Worm (Caenorhabditis elegans) whole organism, L2 larva: ENCODE results near the gene dgn-1.
A peak's percentile ranks its signal among the peaks of the same experiment; 100 is the strongest.

Experiments
- C34F6.9 ChIP-seq: fragments of 150-350 bp; optimal IDR thresholded peaks from 2 replicates; lab custom pipeline; 2014; ENCODE audit warnings: missing biosample characterization, missing genetic modification characterization
- F13H6.1 ChIP-seq: sonication (generic microtip); optimal IDR thresholded peaks from 2 replicates; lab custom pipeline; 2016; ENCODE audit warnings: missing genetic modification characterization, missing compliant biosample characterization
- R02D3.7 ChIP-seq: fragments of 150-350 bp; optimal IDR thresholded peaks from 2 replicates; lab custom pipeline; 2014; ENCODE audit warnings: missing biosample characterization, missing genetic modification characterization
- Y55F3AM.14 ChIP-seq: fragments of 200-800 bp; sonication (Bioruptor generic); optimal IDR thresholded peaks from 2 replicates; lab custom pipeline; 2018; ENCODE audit warnings: mild to moderate bottlenecking, missing genetic modification characterization, missing compliant biosample characterization
- ZK546.5 ChIP-seq: sonication (generic microtip); optimal IDR thresholded peaks from 2 replicates; lab custom pipeline; 2017; ENCODE audit warnings: missing biosample characterization, missing genetic modification characterization
- alr-1 ChIP-seq: fragments of 150-350 bp; optimal IDR thresholded peaks from 2 replicates; lab custom pipeline; 2014; ENCODE audit warnings: missing biosample characterization, missing genetic modification characterization
- aly-2 ChIP-seq: fragments of 150-350 bp; optimal IDR thresholded peaks from 2 replicates; lab custom pipeline; 2014; ENCODE audit warnings: missing biosample characterization, missing genetic modification characterization
- ama-1 ChIP-seq: fragments of 150-350 bp; optimal IDR thresholded peaks from 2 replicates; lab custom pipeline; 2018; ENCODE audit warnings: inconsistent platforms
- blmp-1 ChIP-seq: sonication (generic microtip); optimal IDR thresholded peaks from 2 replicates; lab custom pipeline; 2017; ENCODE audit warnings: missing genetic modification characterization, mild to moderate bottlenecking, missing compliant biosample characterization, antibody characterized with exemption, moderate library complexity; ENCODE audit not compliant: insufficient read depth
- ceh-16 ChIP-seq: fragments of 150-350 bp; optimal IDR thresholded peaks from 2 replicates; lab custom pipeline; 2014; ENCODE audit warnings: missing biosample characterization, missing genetic modification characterization
- ceh-82 ChIP-seq: fragments of 150-350 bp; optimal IDR thresholded peaks from 2 replicates; lab custom pipeline; 2014; ENCODE audit warnings: missing biosample characterization, missing genetic modification characterization
- crh-2 ChIP-seq: sonication (generic microtip); optimal IDR thresholded peaks from 2 replicates; lab custom pipeline; 2017; ENCODE audit warnings: missing biosample characterization, missing genetic modification characterization
- dmd-4 ChIP-seq: sonication (generic microtip); optimal IDR thresholded peaks from 2 replicates; lab custom pipeline; 2017; ENCODE audit warnings: missing biosample characterization, missing genetic modification characterization
- egl-27 ChIP-seq: sonication (generic microtip); optimal IDR thresholded peaks from 3 replicates; lab custom pipeline; 2017; ENCODE audit warnings: missing biosample characterization, missing genetic modification reagents, missing genetic modification characterization
- elt-1 ChIP-seq: fragments of 150-350 bp; optimal IDR thresholded peaks from 2 replicates; lab custom pipeline; 2014; ENCODE audit warnings: missing biosample characterization, missing genetic modification characterization
- elt-3 ChIP-seq: sonication (generic microtip); optimal IDR thresholded peaks from 2 replicates; lab custom pipeline; 2017; ENCODE audit warnings: missing biosample characterization, missing genetic modification characterization
- fos-1 ChIP-seq: fragments of 150-350 bp; optimal IDR thresholded peaks from 2 replicates; lab custom pipeline; 2014; ENCODE audit warnings: missing biosample characterization, missing genetic modification characterization
- gmeb-1 ChIP-seq: fragments of 150-350 bp; optimal IDR thresholded peaks from 2 replicates; lab custom pipeline; 2014; ENCODE audit warnings: missing biosample characterization, missing genetic modification characterization
- lin-11 ChIP-seq: fragments of 150-350 bp; sonication (generic microtip); optimal IDR thresholded peaks from 2 replicates; lab custom pipeline; 2014; ENCODE audit warnings: missing biosample characterization, missing genetic modification characterization, inconsistent platforms, mixed read lengths
- lin-13 ChIP-seq: fragments of 150-350 bp; optimal IDR thresholded peaks from 2 replicates; lab custom pipeline; 2014; ENCODE audit warnings: missing biosample characterization, missing genetic modification reagents, missing genetic modification characterization
- lin-39 ChIP-seq: fragments of 150-350 bp; optimal IDR thresholded peaks from 2 replicates; lab custom pipeline; 2014; ENCODE audit warnings: missing biosample characterization, missing genetic modification reagents, missing genetic modification characterization
- lsy-2 ChIP-seq, 2 experiments: fragments of 150-350 bp in 1 of 2; sonication (generic microtip) in 1 of 2; optimal IDR thresholded peaks; 2 replicates each; lab custom pipeline; 2014 to 2017; ENCODE audit warnings: missing biosample characterization in 2 of 2, missing genetic modification characterization in 2 of 2
- mab-5 ChIP-seq: fragments of 150-350 bp; optimal IDR thresholded peaks from 2 replicates; lab custom pipeline; 2014; ENCODE audit warnings: missing biosample characterization, missing genetic modification characterization
- mbf-1 ChIP-seq: sonication (generic microtip); optimal IDR thresholded peaks from 2 replicates; lab custom pipeline; 2017; ENCODE audit warnings: missing biosample characterization, missing genetic modification characterization
- mdl-1 ChIP-seq, 2 experiments: fragments of 150-350 bp in 1 of 2; sonication (generic microtip) in 1 of 2; optimal IDR thresholded peaks; 2 replicates each; lab custom pipeline; 2017; ENCODE audit warnings: missing biosample characterization in 2 of 2, missing genetic modification characterization in 2 of 2
- nhr-10 ChIP-seq: sonication (generic microtip); optimal IDR thresholded peaks from 2 replicates; lab custom pipeline; 2017; ENCODE audit warnings: missing biosample characterization, missing genetic modification characterization
- nhr-11 ChIP-seq: fragments of 150-350 bp; optimal IDR thresholded peaks from 2 replicates; lab custom pipeline; 2014; ENCODE audit warnings: missing biosample characterization, missing genetic modification characterization
- nhr-12 ChIP-seq: fragments of 150-350 bp; optimal IDR thresholded peaks from 2 replicates; lab custom pipeline; 2014; ENCODE audit warnings: missing biosample characterization, missing genetic modification characterization
- nhr-129 ChIP-seq: fragments of 150-350 bp; optimal IDR thresholded peaks from 2 replicates; lab custom pipeline; 2014; ENCODE audit warnings: missing biosample characterization, missing genetic modification characterization
- nhr-21 ChIP-seq: fragments of 150-350 bp; optimal IDR thresholded peaks from 2 replicates; lab custom pipeline; 2014; ENCODE audit warnings: missing biosample characterization, missing genetic modification characterization
- nhr-23 ChIP-seq: fragments of 150-350 bp; optimal IDR thresholded peaks from 2 replicates; lab custom pipeline; 2014; ENCODE audit warnings: missing biosample characterization, missing genetic modification reagents, missing genetic modification characterization
- nhr-237 ChIP-seq: fragments of 150-350 bp; optimal IDR thresholded peaks from 2 replicates; lab custom pipeline; 2014; ENCODE audit warnings: missing biosample characterization, missing genetic modification characterization
- nhr-25 ChIP-seq: fragments of 150-350 bp; sonication (generic microtip); optimal IDR thresholded peaks from 3 replicates; lab custom pipeline; 2014; ENCODE audit warnings: missing biosample characterization, missing genetic modification characterization
- nhr-6 ChIP-seq: fragments of 150-350 bp; optimal IDR thresholded peaks from 2 replicates; lab custom pipeline; 2014; ENCODE audit warnings: missing biosample characterization, missing genetic modification characterization
- nhr-77 ChIP-seq: fragments of 150-350 bp; optimal IDR thresholded peaks from 2 replicates; lab custom pipeline; 2014; ENCODE audit warnings: missing biosample characterization, missing genetic modification characterization
- peb-1 ChIP-seq: fragments of 150-350 bp; optimal IDR thresholded peaks from 2 replicates; lab custom pipeline; 2014; ENCODE audit warnings: missing biosample characterization, missing genetic modification characterization
- sem-4 ChIP-seq: fragments of 150-350 bp; optimal IDR thresholded peaks from 2 replicates; lab custom pipeline; 2014; ENCODE audit warnings: missing biosample characterization, missing genetic modification reagents, missing genetic modification characterization
- skn-1 ChIP-seq: sonication (generic microtip); optimal IDR thresholded peaks from 2 replicates; lab custom pipeline; 2017; ENCODE audit warnings: missing biosample characterization, missing genetic modification characterization
- sma-3 ChIP-seq: sonication (generic microtip); optimal IDR thresholded peaks from 2 replicates; lab custom pipeline; 2016; ENCODE audit warnings: missing genetic modification reagents, missing genetic modification characterization, missing compliant biosample characterization
- sma-9 ChIP-seq, 2 experiments: fragments of 150-350 bp in 1 of 2; sonication (generic microtip) in 1 of 2; optimal IDR thresholded peaks; 2 replicates each; lab custom pipeline; 2014 to 2016; ENCODE audit warnings: missing genetic modification characterization in 2 of 2, mild to moderate bottlenecking in 1 of 2, missing biosample characterization in 1 of 2, missing compliant biosample characterization in 1 of 2, missing genetic modification reagents in 1 of 2, moderate library complexity in 1 of 2
- snpc-4 ChIP-seq: fragments of 150-350 bp; optimal IDR thresholded peaks from 2 replicates; lab custom pipeline; 2014; ENCODE audit warnings: missing biosample characterization, missing genetic modification characterization
- unc-39 ChIP-seq: fragments of 150-350 bp; optimal IDR thresholded peaks from 2 replicates; lab custom pipeline; 2014; ENCODE audit warnings: missing biosample characterization, missing genetic modification characterization
- unc-55 ChIP-seq: fragments of 150-350 bp; sonication (generic microtip); optimal IDR thresholded peaks from 3 replicates; lab custom pipeline; 2014; ENCODE audit warnings: missing biosample characterization, missing genetic modification reagents, missing genetic modification characterization
- unc-62 ChIP-seq: fragments of 150-350 bp; optimal IDR thresholded peaks from 2 replicates; lab custom pipeline; 2014; ENCODE audit warnings: missing biosample characterization, missing genetic modification reagents, missing genetic modification characterization
- zag-1 ChIP-seq: fragments of 150-350 bp; optimal IDR thresholded peaks from 2 replicates; lab custom pipeline; 2014; ENCODE audit warnings: missing biosample characterization, missing genetic modification characterization
- ztf-1 ChIP-seq: fragments of 200-800 bp; sonication (Bioruptor generic); conservative IDR thresholded peaks from 2 replicates; pipeline ENCODE4 v1.3.6; 2022; ENCODE audit warnings: missing genetic modification characterization, missing compliant biosample characterization
- ztf-11 ChIP-seq: sonication (generic microtip); optimal IDR thresholded peaks from 2 replicates; lab custom pipeline; 2017; ENCODE audit warnings: missing biosample characterization, missing genetic modification characterization
- ztf-4 ChIP-seq: fragments of 150-350 bp; optimal IDR thresholded peaks from 2 replicates; lab custom pipeline; 2014; ENCODE audit warnings: missing biosample characterization, missing genetic modification characterization

The dgn-1 gene

DNA sequence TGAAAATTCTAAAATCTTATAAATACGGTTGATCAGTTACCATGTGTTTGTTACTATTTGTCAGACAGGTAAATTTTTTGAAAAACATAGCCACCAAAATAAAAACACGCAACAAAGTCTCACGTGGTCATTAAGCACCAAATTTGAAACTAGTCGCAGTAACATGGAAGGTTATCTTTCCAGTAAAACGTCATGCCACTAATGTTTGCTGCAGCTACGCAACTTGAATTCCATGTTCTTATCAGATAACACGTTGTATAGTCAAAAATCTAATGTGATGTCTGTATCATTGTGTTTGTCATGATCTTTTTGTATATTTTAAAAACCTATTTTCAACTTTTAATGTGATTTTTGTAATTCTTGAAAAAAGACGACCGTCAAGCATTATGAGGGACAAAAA is 27.0 kb downstream of the dgn-1 start:
- peak; percentile 75 for TF ChIP-seq crh-2 (tag; lab: Kevin White, UChicago)
- peak; percentile 26 for TF ChIP-seq gmeb-1 (tag; lab: Kevin White, UChicago)
- no peak for TF ChIP-seq ama-1 (lab: Kevin White, UChicago)
- no peak for TF ChIP-seq Y55F3AM.14 (GFP tag; lab: Kevin White, UChicago)
- no peak for TF ChIP-seq elt-1 (tag; lab: Kevin White, UChicago)
- TF ChIP-seq zag-1 (tag; lab: Kevin White, UChicago), result no peak
- no peak for TF ChIP-seq egl-27 (tag; lab: Kevin White, UChicago)
- TF ChIP-seq mdl-1 (tag; optimal IDR thresholded peaks at IDR 0.05; lab: Kevin White, UChicago), result peak in 1 of 2 experiments; percentile 33
- peak; percentile 84 for TF ChIP-seq fos-1 (tag; lab: Kevin White, UChicago)
- peak; percentile 84 for TF ChIP-seq sma-9 (GFP tag; optimal IDR thresholded peaks at IDR 0.05; lab: Kevin White, UChicago)
- no peak for TF ChIP-seq sma-9 (tag; optimal IDR thresholded peaks at IDR 0.05; lab: Kevin White, UChicago)
- TF ChIP-seq sma-3 (GFP tag; lab: Kevin White, UChicago), result peak; percentile 40
- no peak for TF ChIP-seq mbf-1

DNA sequence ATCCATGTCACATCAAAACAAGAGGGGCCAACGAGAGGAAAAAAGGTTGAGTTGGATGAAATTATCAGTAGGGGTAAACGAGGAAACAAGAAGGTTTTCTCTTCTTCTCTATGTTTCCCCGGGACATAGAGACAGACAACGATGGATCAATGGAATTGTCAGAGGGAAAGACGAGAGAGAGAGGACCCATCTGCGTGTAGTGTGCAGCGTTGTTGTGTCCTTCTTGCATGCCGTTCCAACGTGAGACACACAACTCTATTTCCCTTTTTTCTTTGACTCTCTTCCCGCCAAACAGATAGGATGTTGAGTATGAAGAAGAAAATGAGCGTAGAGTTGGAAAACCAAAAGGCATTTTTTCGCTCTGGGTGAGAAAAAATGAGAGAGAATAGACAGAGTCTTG is 27.8 kb downstream of the dgn-1 start:
- TF ChIP-seq skn-1 (no peak), aly-2 (tag; lab: Kevin White, UChicago) (no peak), sem-4 (tag; lab: Kevin White, UChicago) (peak; percentile 17), R02D3.7 (tag; lab: Kevin White, UChicago) (no peak), lin-11 (no peak), ztf-11 (tag; lab: Kevin White, UChicago) (no peak), lsy-2 (tag; optimal IDR thresholded peaks at IDR 0.05; lab: Kevin White, UChicago) (peak; percentile 18 to 66), mbf-1 (no peak), fos-1 (tag; lab: Kevin White, UChicago) (peak; percentile 45), nhr-12 (tag; lab: Kevin White, UChicago) (no peak), Y55F3AM.14 (GFP tag; lab: Kevin White, UChicago) (no peak), ama-1 (lab: Kevin White, UChicago) (no peak), alr-1 (tag; lab: Kevin White, UChicago) (no peak), zag-1 (tag; lab: Kevin White, UChicago) (peak; percentile 29), ztf-4 (tag; lab: Kevin White, UChicago) (no peak), nhr-23 (no peak), nhr-21 (peak; percentile 66), ZK546.5 (tag; lab: Kevin White, UChicago) (no peak), mdl-1 (tag; optimal IDR thresholded peaks at IDR 0.05; lab: Kevin White, UChicago) (peak; percentile 15 to 70), unc-55 (peak; percentile 83), peb-1 (tag; lab: Kevin White, UChicago) (no peak), dmd-4 (no peak), egl-27 (tag; lab: Kevin White, UChicago) (peak; percentile 41), blmp-1 (peak; percentile 15), nhr-77 (tag; lab: Kevin White, UChicago) (no peak), nhr-6 (tag; lab: Kevin White, UChicago) (peak; percentile 64), ceh-16 (tag; lab: Kevin White, UChicago) (no peak), elt-3 (no peak), elt-1 (tag; lab: Kevin White, UChicago) (no peak), lin-39 (no peak), crh-2 (tag; lab: Kevin White, UChicago) (peak; percentile 44), unc-39 (tag; lab: Kevin White, UChicago) (no peak), nhr-237 (tag; lab: Kevin White, UChicago) (no peak), gmeb-1 (tag; lab: Kevin White, UChicago) (no peak), ztf-1 (GFP tag; lab: Robert Waterston, UW) (no peak), unc-62 (no peak), F13H6.1 (tag; lab: Kevin White, UChicago) (peak; percentile 80), nhr-129 (tag; lab: Kevin White, UChicago) (peak; percentile 93), ceh-82 (tag; lab: Kevin White, UChicago) (no peak), nhr-11 (tag; lab: Kevin White, UChicago) (no peak), lin-13 (GFP tag; lab: Kevin White, UChicago) (peak; percentile 31), sma-3 (GFP tag; lab: Kevin White, UChicago) (no peak), C34F6.9 (tag; lab: Kevin White, UChicago) (peak; percentile 88), nhr-25 (tag; lab: Kevin White, UChicago) (peak; percentile 9), snpc-4 (peak; percentile 36), mab-5 (peak; percentile 50), sma-9 (GFP tag; optimal IDR thresholded peaks at IDR 0.05; lab: Kevin White, UChicago) (peak; percentile 88), sma-9 (tag; optimal IDR thresholded peaks at IDR 0.05; lab: Kevin White, UChicago) (no peak), nhr-10 (tag; lab: Kevin White, UChicago) (no peak)
